Worm (Caenorhabditis elegans) whole organism, L1 larva: ENCODE results near the gene T27A8.7.

Experiments used
- ama-1 ChIP-seq: fragments of 150-350 bp; optimal IDR thresholded peaks from 2 replicates; lab custom pipeline; 2014
- ceh-82 ChIP-seq, 3 experiments: fragments of 150-350 bp in 1 of 3; sonication (generic microtip) in 2 of 3; optimal IDR thresholded peaks; 2 replicates each; lab custom pipeline; 2014 to 2017; ENCODE audit warnings: missing biosample characterization in 3 of 3, missing genetic modification characterization in 3 of 3
- grh-1 ChIP-seq: fragments of 200-800 bp; sonication (Bioruptor generic); IDR thresholded peaks from 2 replicates; pipeline ENCODE4 v1.3.6; 2022; ENCODE audit warnings: missing genetic modification reagents, missing genetic modification characterization, missing compliant biosample characterization
- hlh-4 ChIP-seq: sonication (generic microtip); optimal IDR thresholded peaks from 2 replicates; lab custom pipeline; 2016; ENCODE audit warnings: mild to moderate bottlenecking, missing genetic modification characterization, missing compliant biosample characterization
- nhr-237 ChIP-seq: fragments of 150-350 bp; optimal IDR thresholded peaks from 2 replicates; lab custom pipeline; 2014; ENCODE audit warnings: missing biosample characterization, missing genetic modification characterization
- nhr-28 ChIP-seq: fragments of 150-350 bp; optimal IDR thresholded peaks from 2 replicates; lab custom pipeline; 2014; ENCODE audit warnings: missing biosample characterization, missing genetic modification characterization
- nhr-90 ChIP-seq: sonication (generic microtip); optimal IDR thresholded peaks from 2 replicates; lab custom pipeline; 2016; ENCODE audit warnings: mild to moderate bottlenecking, missing genetic modification characterization, missing compliant biosample characterization; ENCODE audit not compliant: poor library complexity
- rnt-1 ChIP-seq: sonication (generic microtip); optimal IDR thresholded peaks from 2 replicates; lab custom pipeline; 2016; ENCODE audit warnings: mild to moderate bottlenecking, missing genetic modification characterization, moderate library complexity, missing compliant biosample characterization

DNA sequence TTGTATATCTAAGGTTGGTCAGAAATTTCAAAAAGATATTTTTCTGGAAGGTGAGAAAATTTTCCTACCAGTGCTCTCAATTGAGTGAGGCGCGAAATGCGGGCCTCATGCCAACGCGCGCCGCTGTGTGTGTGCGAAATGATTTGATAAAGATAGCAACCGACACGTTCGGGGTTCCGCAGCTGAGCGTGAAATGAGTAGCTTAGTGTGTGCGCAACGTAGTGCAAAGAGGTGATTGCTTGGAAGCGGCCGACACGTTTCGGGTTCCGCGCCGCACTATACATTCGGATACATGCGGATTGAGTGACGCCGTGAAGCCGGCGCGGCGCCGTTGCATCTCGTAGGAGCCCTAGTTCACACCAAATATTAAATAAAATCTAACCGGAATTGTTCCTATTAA lies 35.8 kb downstream of the T27A8.7 start:
- TF ChIP-seq nhr-237 (tag; lab: Kevin White, UChicago) (no peak), nhr-90 (tag; lab: Kevin White, UChicago) (no peak), ceh-82 (tag; optimal IDR thresholded peaks at IDR 0.05; lab: Kevin White, UChicago) (no peak), hlh-4 (tag; lab: Kevin White, UChicago) (no peak), nhr-28 (no peak), rnt-1 (tag; lab: Kevin White, UChicago) (peak; percentile 17), ama-1 (no peak), grh-1 (no peak)
